Worm (Caenorhabditis elegans) whole organism, L1 larva: ENCODE measurements around the gene Y110A2AL.5.

Source experiments
- ces-1 ChIP-seq: fragments of 150-350 bp; optimal IDR thresholded peaks from 2 replicates; lab custom pipeline; 2014; ENCODE audit warnings: missing biosample characterization, missing genetic modification reagents, missing genetic modification characterization
- dsc-1 ChIP-seq: sonication (generic microtip); optimal IDR thresholded peaks from 2 replicates; lab custom pipeline; 2016; ENCODE audit warnings: mild to moderate bottlenecking, missing genetic modification characterization, missing compliant biosample characterization
- lin-39 ChIP-seq: fragments of 150-350 bp; optimal IDR thresholded peaks from 2 replicates; lab custom pipeline; 2014; ENCODE audit warnings: missing biosample characterization, missing genetic modification reagents, missing genetic modification characterization
- nhr-76 ChIP-seq: sonication (generic microtip); optimal IDR thresholded peaks from 2 replicates; lab custom pipeline; 2017; ENCODE audit warnings: missing biosample characterization, missing genetic modification characterization
- tbx-2 ChIP-seq: sonication (generic microtip); optimal IDR thresholded peaks from 2 replicates; lab custom pipeline; 2016; ENCODE audit warnings: missing genetic modification characterization, missing compliant biosample characterization
- unc-30 ChIP-seq: sonication (generic microtip); optimal IDR thresholded peaks from 2 replicates; lab custom pipeline; 2017; ENCODE audit warnings: missing biosample characterization, missing genetic modification characterization
- zag-1 ChIP-seq: fragments of 150-350 bp; optimal IDR thresholded peaks from 2 replicates; lab custom pipeline; 2014; ENCODE audit warnings: missing biosample characterization, missing genetic modification characterization
- ztf-11 ChIP-seq, 2 experiments: sonication (generic microtip); optimal IDR thresholded peaks; 2 replicates each; lab custom pipeline; 2016 to 2017; ENCODE audit warnings: missing genetic modification characterization in 2 of 2, missing biosample characterization in 1 of 2, missing compliant biosample characterization in 1 of 2

DNA sequence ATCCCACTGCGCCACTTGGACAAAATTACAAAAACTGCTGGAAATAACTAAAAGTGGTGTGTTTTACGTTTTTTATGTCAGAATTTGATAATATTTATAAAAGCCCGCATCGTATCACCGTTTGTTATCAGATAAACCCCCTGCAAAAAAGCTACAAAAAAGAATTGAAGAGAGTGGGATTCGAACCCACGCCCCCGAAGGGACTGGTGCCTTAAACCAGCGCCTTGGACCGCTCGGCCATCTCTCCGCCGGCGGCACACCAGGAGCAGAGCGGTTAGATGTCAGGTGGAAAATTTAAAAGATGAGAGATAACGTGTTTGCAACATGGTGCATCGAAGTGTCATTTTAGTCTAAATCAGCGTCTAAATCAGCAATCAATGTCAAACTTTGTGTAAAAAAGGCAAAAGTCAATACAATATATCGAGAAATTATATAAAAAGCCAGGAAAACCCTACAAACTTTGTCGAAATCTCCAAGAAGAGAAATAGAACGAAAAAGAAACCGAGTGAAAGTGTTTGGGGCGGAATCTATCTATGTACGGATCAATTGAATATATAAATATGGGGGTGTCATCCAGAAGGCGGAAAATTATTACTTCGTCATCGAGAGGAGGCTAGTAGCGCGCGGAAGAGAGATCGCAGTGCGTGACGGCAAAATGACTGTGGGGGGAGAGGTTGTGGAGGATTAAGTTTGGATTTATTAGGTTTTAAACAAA lies 2.8 kb upstream of the Y110A2AL.5 start:
- TF ChIP-seq ztf-11 (tag; optimal IDR thresholded peaks at IDR 0.05; lab: Kevin White, UChicago) (no peak), zag-1 (no peak), nhr-76 (tag; lab: Kevin White, UChicago) (no peak), ces-1 (GFP tag; lab: Kevin White, UChicago) (no peak), lin-39 (tag; lab: Kevin White, UChicago) (no peak), dsc-1 (no peak), unc-30 (tag; lab: Kevin White, UChicago) (no peak), tbx-2 (tag; lab: Kevin White, UChicago) (no peak)
